Fruit fly (Drosophila melanogaster) whole organism, larva: ENCODE results near the gene Cpr64Ac.

ENCODE experiments used
- noc ChIP-seq: fragments of 200-800 bp; sonication (Bioruptor generic); optimal IDR thresholded peaks from 3 replicates; lab custom pipeline; 2019; ENCODE audit warnings: missing biosample characterization, mild to moderate bottlenecking, missing genetic modification characterization, moderate library complexity

Gene Cpr64Ac

dm6 chr3L:4212815-4213214 is at the start of gene Cpr64Ac:
TSS of gene Cpr64Ac (minus strand) at chr3L:4212915.
- TF ChIP-seq noc (tag; lab: Kevin White, UChicago) = no peak

dm6 chr3L:4262384-4262783 is 49.7 kb upstream of the Cpr64Ac start, which contains the start of the genes CG11586 and VhaM9.7-a:
TSS of gene CG11586 (minus strand) at chr3L:4262470.
TSS of gene VhaM9.7-a (plus strand) at chr3L:4262705.
- no peak for TF ChIP-seq noc (tag; lab: Kevin White, UChicago)

- TF ChIP-seq noc (tag; lab: Kevin White, UChicago) = no peak
Observed at dm6 chr3L:4261177-4261576, 48.5 kb upstream of the Cpr64Ac start.

- TF ChIP-seq noc (tag; lab: Kevin White, UChicago) = peak; percentile 87
Observed at dm6 chr3L:4259102-4259558, 46.4 kb upstream of the Cpr64Ac start, which contains the start of the genes CG15011 and CG1309. TSS of gene CG15011 (minus strand) at chr3L:4259152. TSS of gene CG1309 (plus strand) at chr3L:4259430.

- TF ChIP-seq noc (tag; lab: Kevin White, UChicago) = no peak
Observed at dm6 chr3L:4254301-4254834, 41.7 kb upstream of the Cpr64Ac start, which contains the start of the genes ago and CG1265. TSS of gene ago (minus strand) at chr3L:4254306. TSS of gene CG1265 (plus strand) at chr3L:4254776.

dm6 chr3L:4253611-4254300 is 41.0 kb upstream of the Cpr64Ac start:
- no peak for TF ChIP-seq noc (tag; lab: Kevin White, UChicago)

dm6 chr3L:4252862-4253610 is 40.3 kb upstream of the Cpr64Ac start:
- no peak for TF ChIP-seq noc (tag; lab: Kevin White, UChicago)

- no peak for TF ChIP-seq noc (tag; lab: Kevin White, UChicago)
Observed at dm6 chr3L:4252121-4252861, 39.6 kb upstream of the Cpr64Ac start.

- TF ChIP-seq noc (tag; lab: Kevin White, UChicago) = no peak
Observed at dm6 chr3L:4242428-4242827, 29.7 kb upstream of the Cpr64Ac start, which contains the start of gene pav. TSS of gene pav (plus strand) at chr3L:4242734.

dm6 chr3L:4239442-4240322 is 27.0 kb upstream of the Cpr64Ac start, which contains the start of gene Sqor:
TSS of gene Sqor (plus strand) at chr3L:4240173.
- TF ChIP-seq noc (tag; lab: Kevin White, UChicago) = peak; percentile 96

dm6 chr3L:4238195-4238594 is 25.5 kb upstream of the Cpr64Ac start:
- no peak for TF ChIP-seq noc (tag; lab: Kevin White, UChicago)

- TF ChIP-seq noc (tag; lab: Kevin White, UChicago) = no peak
Observed at dm6 chr3L:4236097-4236572, 23.4 kb upstream of the Cpr64Ac start, which contains the start of gene ImpL2. TSS of gene ImpL2 (minus strand) at chr3L:4236147.

- TF ChIP-seq noc (tag; lab: Kevin White, UChicago) = no peak
Observed at dm6 chr3L:4233603-4234277, 21.0 kb upstream of the Cpr64Ac start.
